Fruit fly (Drosophila melanogaster): Measurements from ENCODE around the gene gwl.

- TF ChIP-seq psq (optimal IDR thresholded peaks at IDR 0.05) = no peak
- no peak for TF ChIP-seq insv (optimal IDR thresholded peaks at IDR 0.05)
- no peak for TF ChIP-seq h (optimal IDR thresholded peaks at IDR 0.05)
- TF ChIP-seq ttk (optimal IDR thresholded peaks at IDR 0.05) = no peak
Measured at dm6 chr3R:18795000-18795810, 49.0 kb downstream of the gwl start, which contains the start of gene CG7720.

Measured in Kc167 (cell line).